Worm (Caenorhabditis elegans) whole organism, L3 larva: ENCODE results near the gene pigs-1.

ENCODE experiments used
- R02D3.7 ChIP-seq: fragments of 150-350 bp; optimal IDR thresholded peaks from 2 replicates; lab custom pipeline; 2014; ENCODE audit warnings: missing biosample characterization, missing genetic modification characterization
- ZK546.5 ChIP-seq: sonication (generic microtip); optimal IDR thresholded peaks from 2 replicates; lab custom pipeline; 2017; ENCODE audit warnings: missing biosample characterization, missing genetic modification characterization
- ama-1 ChIP-seq: fragments of 150-350 bp; optimal IDR thresholded peaks from 2 replicates; lab custom pipeline; 2018
- ceh-16 ChIP-seq: sonication (generic microtip); optimal IDR thresholded peaks from 2 replicates; lab custom pipeline; 2017; ENCODE audit warnings: missing biosample characterization, missing genetic modification characterization
- ceh-28 ChIP-seq: fragments of 150-350 bp; optimal IDR thresholded peaks from 2 replicates; lab custom pipeline; 2014; ENCODE audit warnings: missing biosample characterization, missing genetic modification reagents, missing genetic modification characterization
- ceh-82 ChIP-seq: fragments of 150-350 bp; optimal IDR thresholded peaks from 2 replicates; lab custom pipeline; 2014; ENCODE audit warnings: missing biosample characterization, missing genetic modification characterization
- ceh-9 ChIP-seq: sonication (generic microtip); optimal IDR thresholded peaks from 2 replicates; lab custom pipeline; 2018; ENCODE audit warnings: missing biosample characterization, missing genetic modification characterization
- egl-27 ChIP-seq: sonication (generic microtip); optimal IDR thresholded peaks from 4 replicates; lab custom pipeline; 2017; ENCODE audit warnings: missing biosample characterization, missing genetic modification reagents, missing genetic modification characterization
- egl-5 ChIP-seq: fragments of 150-350 bp; optimal IDR thresholded peaks from 2 replicates; lab custom pipeline; 2017; ENCODE audit warnings: missing biosample characterization, missing genetic modification reagents, missing genetic modification characterization, inconsistent platforms
- elt-1 ChIP-seq: fragments of 150-350 bp; optimal IDR thresholded peaks from 2 replicates; lab custom pipeline; 2014; ENCODE audit warnings: missing biosample characterization, missing genetic modification characterization
- elt-2 ChIP-seq: sonication (generic microtip); optimal IDR thresholded peaks from 2 replicates; lab custom pipeline; 2016; ENCODE audit warnings: missing genetic modification reagents, mild to moderate bottlenecking, missing genetic modification characterization, missing compliant biosample characterization
- elt-3 ChIP-seq, 3 experiments: fragments of 150-350 bp in 1 of 3; sonication (generic microtip) in 2 of 3; optimal IDR thresholded peaks; 2 replicates in 2 of 3; 4 replicates in 1 of 3; lab custom pipeline; 2014 to 2017; ENCODE audit warnings: missing biosample characterization in 3 of 3, missing genetic modification characterization in 3 of 3
- eor-1 ChIP-seq, 2 experiments: fragments of 150-350 bp; optimal IDR thresholded peaks; 2 replicates each; lab custom pipeline; 2014 to 2018; ENCODE audit warnings: missing biosample characterization in 2 of 2, missing genetic modification characterization in 2 of 2
- fkh-10 ChIP-seq: sonication (generic microtip); optimal IDR thresholded peaks from 2 replicates; lab custom pipeline; 2017; ENCODE audit warnings: missing biosample characterization, missing genetic modification reagents, missing genetic modification characterization
- fkh-2 ChIP-seq: fragments of 150-350 bp; optimal IDR thresholded peaks from 2 replicates; lab custom pipeline; 2014; ENCODE audit warnings: missing biosample characterization, missing genetic modification reagents, missing genetic modification characterization
- fos-1 ChIP-seq: fragments of 150-350 bp; optimal IDR thresholded peaks from 2 replicates; lab custom pipeline; 2014; ENCODE audit warnings: missing biosample characterization, missing genetic modification characterization
- jun-1 ChIP-seq: fragments of 150-350 bp; optimal IDR thresholded peaks from 2 replicates; lab custom pipeline; 2014; ENCODE audit warnings: missing biosample characterization, missing genetic modification reagents, missing genetic modification characterization
- lin-39 ChIP-seq: fragments of 150-350 bp; optimal IDR thresholded peaks from 2 replicates; lab custom pipeline; 2018; ENCODE audit warnings: missing biosample characterization, missing genetic modification reagents, missing genetic modification characterization
- lsy-12 ChIP-seq: sonication (generic microtip); optimal IDR thresholded peaks from 2 replicates; lab custom pipeline; 2016; ENCODE audit warnings: mild to moderate bottlenecking, missing genetic modification characterization, missing compliant biosample characterization
- mdl-1 ChIP-seq: fragments of 150-350 bp; optimal IDR thresholded peaks from 2 replicates; lab custom pipeline; 2014; ENCODE audit warnings: missing biosample characterization, missing genetic modification characterization
- mml-1 ChIP-seq: fragments of 150-350 bp; sonication (generic microtip); optimal IDR thresholded peaks from 3 replicates; lab custom pipeline; 2014; ENCODE audit warnings: missing biosample characterization, missing genetic modification characterization
- nfya-1 ChIP-seq: sonication (generic microtip); optimal IDR thresholded peaks from 2 replicates; lab custom pipeline; 2017; ENCODE audit warnings: missing genetic modification characterization, mild to moderate bottlenecking, missing compliant biosample characterization, antibody characterized with exemption, moderate library complexity; ENCODE audit not compliant: insufficient read depth
- nhr-11 ChIP-seq: fragments of 150-350 bp; optimal IDR thresholded peaks from 2 replicates; lab custom pipeline; 2014; ENCODE audit warnings: missing biosample characterization, missing genetic modification characterization
- nhr-12 ChIP-seq: fragments of 150-350 bp; optimal IDR thresholded peaks from 2 replicates; lab custom pipeline; 2014; ENCODE audit warnings: missing biosample characterization, missing genetic modification characterization
- nhr-237 ChIP-seq: fragments of 150-350 bp; optimal IDR thresholded peaks from 2 replicates; lab custom pipeline; 2014; ENCODE audit warnings: missing biosample characterization, missing genetic modification characterization
- nhr-25 ChIP-seq: sonication (generic microtip); optimal IDR thresholded peaks from 2 replicates; lab custom pipeline; 2017; ENCODE audit warnings: missing biosample characterization, missing genetic modification characterization
- nhr-28 ChIP-seq: fragments of 150-350 bp; optimal IDR thresholded peaks from 2 replicates; lab custom pipeline; 2014; ENCODE audit warnings: missing biosample characterization, missing genetic modification characterization
- nhr-43 ChIP-seq: sonication (generic microtip); optimal IDR thresholded peaks from 2 replicates; lab custom pipeline; 2016; ENCODE audit warnings: mild to moderate bottlenecking, missing genetic modification characterization, missing compliant biosample characterization; ENCODE audit not compliant: poor library complexity, severe bottlenecking
- nhr-76 ChIP-seq: fragments of 150-350 bp; sonication (generic microtip); optimal IDR thresholded peaks from 5 replicates; lab custom pipeline; 2014; ENCODE audit warnings: missing biosample characterization, missing genetic modification characterization
- nhr-77 ChIP-seq: fragments of 150-350 bp; optimal IDR thresholded peaks from 2 replicates; lab custom pipeline; 2014; ENCODE audit warnings: missing biosample characterization, missing genetic modification characterization
- pha-4 ChIP-seq: fragments of 150-350 bp; optimal IDR thresholded peaks from 2 replicates; lab custom pipeline; 2014; ENCODE audit warnings: missing biosample characterization, missing genetic modification reagents, missing genetic modification characterization
- pqm-1 ChIP-seq: fragments of 150-350 bp; optimal IDR thresholded peaks from 2 replicates; lab custom pipeline; 2017; ENCODE audit warnings: missing biosample characterization, missing genetic modification characterization, inconsistent platforms
- sea-2 ChIP-seq: fragments of 150-350 bp; sonication (generic microtip); optimal IDR thresholded peaks from 4 replicates; lab custom pipeline; 2014; ENCODE audit warnings: missing biosample characterization, missing genetic modification reagents, missing genetic modification characterization
- skn-1 ChIP-seq: fragments of 150-350 bp; optimal IDR thresholded peaks from 2 replicates; lab custom pipeline; 2014; ENCODE audit warnings: missing biosample characterization, missing genetic modification characterization
- snpc-4 ChIP-seq: fragments of 150-350 bp; optimal IDR thresholded peaks from 2 replicates; lab custom pipeline; 2014; ENCODE audit warnings: missing biosample characterization, missing genetic modification characterization
- tbx-2 ChIP-seq: sonication (generic microtip); optimal IDR thresholded peaks from 2 replicates; lab custom pipeline; 2016; ENCODE audit warnings: mild to moderate bottlenecking, missing genetic modification characterization, missing compliant biosample characterization
- unc-39 ChIP-seq: sonication (generic microtip); optimal IDR thresholded peaks from 4 replicates; lab custom pipeline; 2017; ENCODE audit warnings: missing biosample characterization, missing genetic modification characterization
- unc-62 ChIP-seq: fragments of 150-350 bp; sonication (generic microtip); optimal IDR thresholded peaks from 4 replicates; lab custom pipeline; 2014; ENCODE audit warnings: missing biosample characterization, missing genetic modification reagents, missing genetic modification characterization
- zag-1 ChIP-seq: fragments of 150-350 bp; optimal IDR thresholded peaks from 2 replicates; lab custom pipeline; 2014; ENCODE audit warnings: missing biosample characterization, missing genetic modification characterization
- ztf-11 ChIP-seq: fragments of 150-350 bp; optimal IDR thresholded peaks from 2 replicates; lab custom pipeline; 2014; ENCODE audit warnings: missing biosample characterization, missing genetic modification characterization
- ztf-4 ChIP-seq: fragments of 150-350 bp; optimal IDR thresholded peaks from 2 replicates; lab custom pipeline; 2014; ENCODE audit warnings: missing biosample characterization, missing genetic modification characterization

Gene pigs-1

DNA sequence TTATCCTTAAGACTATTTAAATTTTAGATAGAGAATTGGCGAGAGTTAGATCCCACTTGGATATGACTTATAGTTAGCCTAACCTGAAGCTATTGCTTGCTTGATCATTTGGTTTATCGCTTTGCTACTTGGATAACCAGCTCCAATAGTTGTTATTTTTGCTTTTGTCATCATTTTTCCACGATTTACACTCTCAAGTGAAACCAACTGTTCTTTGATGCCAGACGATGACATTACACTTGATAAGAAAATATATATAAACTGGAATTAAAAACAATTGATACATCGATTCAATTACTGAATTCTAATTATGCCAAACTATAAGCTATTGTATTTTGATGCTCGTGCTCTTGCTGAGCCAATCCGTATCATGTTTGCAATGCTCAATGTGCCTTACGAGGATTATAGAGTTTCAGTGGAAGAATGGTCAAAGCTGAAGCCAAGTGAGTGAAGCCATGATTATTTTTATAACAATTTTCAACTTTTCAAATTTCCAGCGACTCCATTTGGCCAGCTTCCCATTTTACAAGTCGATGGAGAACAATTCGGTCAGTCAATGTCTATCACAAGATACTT, 6.8 kb downstream of the pigs-1 start, which contains the start of the genes gst-2, gst-4 and dhs-12:
gst-2 (minus strand) TSS at position 132 of the 576 bp plus-strand sequence.
gst-4 (plus strand) TSS at position 296 of the 576 bp plus-strand sequence.
dhs-12 (plus strand) TSS at position 526 of the 576 bp plus-strand sequence.
- TF ChIP-seq skn-1 (peak; percentile 43), snpc-4 (no peak)

DNA sequence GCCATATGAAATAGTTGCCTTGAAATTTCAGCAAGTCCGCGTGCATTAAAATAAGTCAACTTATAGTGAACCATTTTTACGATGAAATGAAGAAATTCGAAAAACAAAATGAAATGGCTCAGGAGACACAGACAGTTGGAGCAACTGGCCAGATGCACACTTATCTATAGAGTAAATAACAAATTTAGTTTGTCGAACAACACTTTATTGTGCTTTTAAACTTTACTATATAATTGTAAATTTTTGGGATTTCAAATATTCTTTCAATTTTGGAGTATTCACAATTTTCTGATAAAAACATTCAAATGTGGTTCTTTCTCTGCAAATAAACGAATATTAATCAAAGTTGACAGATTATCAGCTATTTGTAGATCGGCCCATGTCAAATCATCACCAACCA, 8.7 kb downstream of the pigs-1 start, which contains the start of gene gst-3:
gst-3 (minus strand) TSS at position 101 of the 400 bp plus-strand sequence.
- TF ChIP-seq mml-1 (tag; lab: Kevin White, UChicago) (no peak), pha-4 (tag; lab: Kevin White, UChicago) (peak; percentile 33)

DNA sequence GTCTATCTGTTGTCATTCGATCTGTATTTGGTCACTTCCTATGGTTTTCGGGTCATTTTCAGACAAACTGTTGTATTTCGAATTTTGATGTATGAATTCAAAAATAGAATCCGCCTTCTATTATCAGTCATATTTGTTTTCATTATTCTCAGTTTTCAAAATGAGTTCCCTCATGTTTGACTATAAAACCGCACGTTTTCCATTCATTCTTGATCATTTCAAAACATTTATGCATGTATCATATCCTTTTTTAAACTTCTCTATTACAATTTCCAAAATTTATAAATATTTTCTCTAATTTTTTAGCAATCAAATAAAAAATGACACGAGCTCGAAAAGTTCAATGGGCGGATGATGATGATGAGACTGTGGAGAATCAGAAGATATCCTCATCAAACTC, 11.0 kb downstream of the pigs-1 start, which contains the start of gene K08F4.12:
K08F4.12 (plus strand) TSS at position 301 of the 400 bp plus-strand sequence.
- no peak for TF ChIP-seq ceh-82 (tag; lab: Kevin White, UChicago)
- TF ChIP-seq fkh-10 (GFP tag; lab: Kevin White, UChicago), result no peak
- no peak for TF ChIP-seq jun-1 (tag; lab: Kevin White, UChicago)
- TF ChIP-seq ceh-16 (tag; lab: Kevin White, UChicago), result no peak
- no peak for TF ChIP-seq ceh-9 (tag; lab: Kevin White, UChicago)
- TF ChIP-seq, all 47 proteins: peak for 0

DNA sequence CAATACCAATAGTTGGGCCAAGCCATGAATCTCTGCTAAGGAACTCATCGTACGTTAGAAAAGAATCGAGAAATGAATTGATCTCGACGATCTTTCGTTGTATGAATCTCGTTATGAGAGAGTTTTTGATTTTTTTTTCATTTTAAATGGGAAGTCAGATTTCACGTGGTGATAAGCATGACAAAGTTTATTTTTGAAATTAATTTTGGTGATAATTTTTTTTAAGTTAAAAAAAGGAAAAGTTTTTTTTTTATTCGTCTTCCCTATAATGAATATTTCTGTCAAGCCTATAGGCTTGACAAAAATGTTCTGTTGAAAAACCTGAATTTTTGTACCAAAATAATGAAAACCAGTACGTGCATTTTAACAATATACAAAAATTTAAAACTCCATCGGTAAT, 13.0 kb downstream of the pigs-1 start, which contains the start of gene K08F4.5:
K08F4.5 (minus strand) TSS at position 101 of the 400 bp plus-strand sequence.
- no peak for TF ChIP-seq ztf-4
- no peak for TF ChIP-seq nhr-77
- no peak for TF ChIP-seq elt-2 (tag; lab: Kevin White, UChicago)
- no peak for TF ChIP-seq ceh-82 (tag; lab: Kevin White, UChicago)
- TF ChIP-seq nhr-237 (tag; lab: Kevin White, UChicago), result no peak
- no peak for TF ChIP-seq nhr-12 (tag; lab: Kevin White, UChicago)
- no peak for TF ChIP-seq mdl-1 (tag; lab: Kevin White, UChicago)
- no peak for TF ChIP-seq lsy-12
- no peak for TF ChIP-seq pha-4 (tag; lab: Kevin White, UChicago)
- no peak for TF ChIP-seq nhr-25 (tag; lab: Kevin White, UChicago)
- no peak for TF ChIP-seq zag-1 (tag; lab: Kevin White, UChicago)
- TF ChIP-seq nhr-11, result no peak
- no peak for TF ChIP-seq ztf-11 (tag; lab: Kevin White, UChicago)
- TF ChIP-seq, all 47 proteins: peak for 0

DNA sequence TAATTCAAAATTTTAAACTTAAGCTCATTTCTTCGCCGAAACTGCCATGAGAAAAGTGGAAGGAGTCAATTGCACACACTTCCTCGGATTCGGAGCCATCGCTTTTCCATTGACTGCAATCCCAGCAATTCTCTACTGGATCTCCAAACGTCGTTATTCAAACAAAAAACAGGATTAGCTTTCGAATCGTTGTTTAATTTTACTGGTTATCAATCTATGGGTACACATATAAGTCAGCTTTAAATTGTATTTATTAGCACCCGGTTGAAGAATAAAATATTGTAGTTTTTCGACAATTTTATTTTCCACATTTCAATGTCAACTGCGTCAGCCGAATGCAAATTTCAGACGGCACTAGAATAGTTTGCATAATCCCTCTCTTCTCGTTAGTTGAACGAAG, 18.9 kb downstream of the pigs-1 start, which contains the start of gene glt-3:
glt-3 (plus strand) TSS at position 301 of the 400 bp plus-strand sequence.
- TF ChIP-seq ceh-28 (no peak), fos-1 (tag; lab: Kevin White, UChicago) (no peak), fkh-2 (tag; lab: Kevin White, UChicago) (no peak), zag-1 (tag; lab: Kevin White, UChicago) (no peak), skn-1 (no peak)

DNA sequence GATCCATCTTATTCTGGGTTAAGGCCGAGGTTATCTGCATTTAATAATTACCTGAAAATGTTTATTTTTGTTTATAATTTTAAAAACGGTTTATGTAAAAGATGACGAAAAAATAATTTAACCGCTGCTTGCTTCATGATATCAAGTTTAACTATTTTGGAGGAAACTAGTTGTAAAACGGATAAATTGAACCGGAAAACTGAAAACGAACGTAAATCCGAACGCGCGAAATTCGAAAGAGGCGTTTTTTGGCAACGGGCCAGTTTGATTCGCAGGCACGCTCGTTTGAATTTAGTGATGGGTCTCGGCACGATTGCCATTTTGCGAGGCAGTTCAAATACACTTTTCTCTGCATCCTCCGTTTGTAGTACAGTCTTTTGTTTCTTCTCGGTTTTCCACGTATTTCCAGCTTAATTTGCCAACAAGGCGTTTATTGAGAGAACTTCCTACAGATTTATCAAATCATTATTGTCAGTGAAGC, 19.9 kb downstream of the pigs-1 start, which contains the start of the genes gtbp-1 and K08F4.3:
gtbp-1 (minus strand) TSS at position 51 of the 481 bp plus-strand sequence.
K08F4.3 (plus strand) TSS at position 352 of the 481 bp plus-strand sequence.
- TF ChIP-seq elt-3 (tag; optimal IDR thresholded peaks at IDR 0.05; lab: Kevin White, UChicago), result peak in 1 of 3 experiments; percentile 12
- no peak for TF ChIP-seq sea-2
- TF ChIP-seq egl-5 (tag; lab: Kevin White, UChicago), result peak; percentile 94
- TF ChIP-seq nfya-1 (tag; lab: Kevin White, UChicago), result peak; percentile 90
- TF ChIP-seq ztf-4, result no peak
- TF ChIP-seq R02D3.7 (tag; lab: Kevin White, UChicago), result peak; percentile 20
- TF ChIP-seq tbx-2 (tag; lab: Kevin White, UChicago), result no peak
- TF ChIP-seq skn-1, result no peak
- no peak for TF ChIP-seq ceh-28
- no peak for TF ChIP-seq eor-1 (tag; optimal IDR thresholded peaks at IDR 0.05; lab: Kevin White, UChicago)
- TF ChIP-seq zag-1 (tag; lab: Kevin White, UChicago), result no peak
- peak; percentile 28 for TF ChIP-seq nhr-43 (tag; lab: Kevin White, UChicago)
- TF ChIP-seq ama-1 (lab: Kevin White, UChicago), result peak; percentile 23
- peak; percentile 88 for TF ChIP-seq pha-4 (tag; lab: Kevin White, UChicago)
- no peak for TF ChIP-seq elt-1 (tag; lab: Kevin White, UChicago)
- TF ChIP-seq nhr-76 (tag; lab: Kevin White, UChicago), result no peak
- no peak for TF ChIP-seq jun-1 (tag; lab: Kevin White, UChicago)
- no peak for TF ChIP-seq egl-27 (tag; lab: Kevin White, UChicago)
- TF ChIP-seq nhr-28 (tag; lab: Kevin White, UChicago), result no peak
- TF ChIP-seq ZK546.5 (tag; lab: Kevin White, UChicago), result peak; percentile 51
- no peak for TF ChIP-seq nhr-12 (tag; lab: Kevin White, UChicago)
- peak; percentile 77 for TF ChIP-seq lin-39
- TF ChIP-seq unc-39 (tag; lab: Kevin White, UChicago), result no peak
- peak; percentile 28 for TF ChIP-seq pqm-1
- TF ChIP-seq ceh-82 (tag; lab: Kevin White, UChicago), result peak; percentile 20
- TF ChIP-seq nhr-77, result no peak
- TF ChIP-seq unc-62, result no peak
- peak; percentile 42 for TF ChIP-seq snpc-4
